Fruit fly (Drosophila melanogaster) Kc167 (cell line): ENCODE measurements around the gene CG34267.

Source experiments
- Myc ChIP-seq: fragments of >200 bp; optimal IDR thresholded peaks from 2 replicates; lab custom pipeline; 2017; ENCODE audit warnings: missing external identifiers
- Sin3A ChIP-seq: fragments of >200 bp; optimal IDR thresholded peaks from 2 replicates; lab custom pipeline; 2018; ENCODE audit warnings: missing external identifiers
- h ChIP-seq: fragments of >200 bp; optimal IDR thresholded peaks from 3 replicates; lab custom pipeline; 2018; ENCODE audit warnings: missing external identifiers
- insv ChIP-seq: fragments of >200 bp; optimal IDR thresholded peaks from 3 replicates; lab custom pipeline; 2018; ENCODE audit warnings: missing external identifiers
- psq ChIP-seq: fragments of >200 bp; optimal IDR thresholded peaks from 2 replicates; lab custom pipeline; 2017; ENCODE audit warnings: missing external identifiers
- ttk ChIP-seq: sonication (Bioruptor generic); optimal IDR thresholded peaks from 2 replicates; lab custom pipeline; 2017; ENCODE audit warnings: missing external identifiers

DNA sequence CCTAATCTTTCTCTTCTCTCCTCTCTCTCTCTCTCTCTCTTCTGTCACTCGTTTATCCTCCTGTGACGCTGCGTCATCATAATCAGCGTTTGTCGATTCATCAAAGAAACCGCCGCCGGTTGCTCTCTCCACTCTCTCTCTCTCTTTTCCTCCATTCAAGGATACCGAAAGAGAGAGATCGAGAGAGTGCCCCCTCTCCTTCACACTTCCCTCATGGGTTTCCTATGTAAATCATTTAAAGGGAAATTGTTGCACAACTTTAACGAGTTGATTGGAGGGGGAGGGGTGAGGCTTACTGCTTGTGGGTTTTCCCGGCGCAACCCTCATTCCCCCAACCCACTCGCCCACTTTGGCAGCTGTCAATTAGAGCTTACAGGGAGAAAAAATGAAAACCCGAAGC is 44.0 kb upstream of the CG34267 start:
- TF ChIP-seq Sin3A (lab: Kevin White, UChicago) (no peak), psq (lab: Kevin White, UChicago) (no peak), insv (lab: Kevin White, UChicago) (no peak), ttk (lab: Kevin White, UChicago) (no peak), h (lab: Kevin White, UChicago) (no peak), Myc (no peak)
